Fruit fly (Drosophila melanogaster) whole organism, embryonic: ENCODE measurements around the gene Ada1-2.

Source experiments
- Atf-2 ChIP-seq: fragments of 200-800 bp; sonication (Bioruptor generic); optimal IDR thresholded peaks from 2 replicates; lab custom pipeline; 2016; ENCODE audit warnings: missing biosample characterization, missing genetic modification characterization
- Bteb2 ChIP-seq: fragments of 200-800 bp; sonication (Bioruptor generic); optimal IDR thresholded peaks from 2 replicates; lab custom pipeline; 2016; ENCODE audit warnings: missing biosample characterization, missing genetic modification characterization
- CG11398 ChIP-seq: fragments of 200-800 bp; sonication (Bioruptor generic); optimal IDR thresholded peaks from 2 replicates; lab custom pipeline; 2016; ENCODE audit warnings: missing biosample characterization, missing genetic modification characterization
- CG12155 ChIP-seq: fragments of 200-800 bp; sonication (Bioruptor generic); optimal IDR thresholded peaks from 3 replicates; lab custom pipeline; 2016; ENCODE audit warnings: missing biosample characterization, missing genetic modification characterization
- CG12236 ChIP-seq: fragments of 200-800 bp; sonication (Bioruptor generic); optimal IDR thresholded peaks from 2 replicates; lab custom pipeline; 2016; ENCODE audit warnings: missing biosample characterization, missing genetic modification characterization
- CG16813 ChIP-seq: fragments of 200-800 bp; sonication (Bioruptor generic); IDR thresholded peaks from 3 replicates; pipeline ENCODE4 v1.3.6; 2022; ENCODE audit warnings: missing biosample characterization, missing genetic modification characterization; ENCODE audit not compliant: partially characterized antibody
- CG1832 ChIP-seq: fragments of 200-800 bp; sonication (Bioruptor generic); optimal IDR thresholded peaks from 2 replicates; lab custom pipeline; 2017; ENCODE audit warnings: missing biosample characterization, mild to moderate bottlenecking, missing genetic modification characterization, inconsistent platforms
- CG2120 ChIP-seq: fragments of 200-800 bp; sonication (Bioruptor generic); optimal IDR thresholded peaks from 3 replicates; lab custom pipeline; 2016; ENCODE audit warnings: missing biosample characterization, missing genetic modification characterization
- CG2202 ChIP-seq: fragments of 200-800 bp; sonication (Bioruptor generic); optimal IDR thresholded peaks from 2 replicates; lab custom pipeline; 2018; ENCODE audit warnings: missing biosample characterization, mild to moderate bottlenecking, missing genetic modification characterization
- CG2875 ChIP-seq: fragments of 200-800 bp; sonication (Bioruptor generic); optimal IDR thresholded peaks from 2 replicates; lab custom pipeline; 2017; ENCODE audit warnings: missing biosample characterization, mild to moderate bottlenecking, missing genetic modification characterization, missing genetic modification reagents
- CG34422 ChIP-seq: fragments of 200-800 bp; sonication (Bioruptor generic); IDR thresholded peaks from 3 replicates; pipeline ENCODE4 v1.3.6; 2022; ENCODE audit warnings: missing biosample characterization, missing genetic modification characterization
- CG3838 ChIP-seq: fragments of 200-800 bp; sonication (Bioruptor generic); optimal IDR thresholded peaks from 3 replicates; lab custom pipeline; 2016; ENCODE audit warnings: missing biosample characterization, missing genetic modification characterization
- CG4820 ChIP-seq: fragments of 200-800 bp; sonication (Bioruptor generic); optimal IDR thresholded peaks from 3 replicates; lab custom pipeline; 2016; ENCODE audit warnings: missing biosample characterization, missing genetic modification characterization
- CG6254 ChIP-seq: fragments of 200-800 bp; sonication (Bioruptor generic); optimal IDR thresholded peaks from 3 replicates; lab custom pipeline; 2017; ENCODE audit warnings: mild to moderate bottlenecking, missing biosample characterization, missing genetic modification reagents, missing genetic modification characterization
- CG7556 ChIP-seq: fragments of 200-800 bp; sonication (Bioruptor generic); optimal IDR thresholded peaks from 2 replicates; lab custom pipeline; 2017; ENCODE audit warnings: missing biosample characterization, mild to moderate bottlenecking, missing genetic modification characterization
- CG7839 ChIP-seq: fragments of 200-800 bp; sonication (Bioruptor generic); optimal IDR thresholded peaks from 3 replicates; lab custom pipeline; 2018; ENCODE audit warnings: missing biosample characterization, mild to moderate bottlenecking, missing genetic modification characterization, moderate library complexity
- CG7928 ChIP-seq: fragments of 200-800 bp; sonication (Bioruptor generic); optimal IDR thresholded peaks from 2 replicates; lab custom pipeline; 2017; ENCODE audit warnings: missing biosample characterization, mild to moderate bottlenecking, missing genetic modification characterization
- CG7963 ChIP-seq: fragments of 200-800 bp; sonication (Bioruptor generic); IDR thresholded peaks from 3 replicates; pipeline ENCODE4 v1.3.6; 2022; ENCODE audit warnings: missing biosample characterization, missing genetic modification characterization; ENCODE audit not compliant: partially characterized antibody
- CG8089 ChIP-seq: fragments of 200-800 bp; sonication (Bioruptor generic); optimal IDR thresholded peaks from 3 replicates; lab custom pipeline; 2016; ENCODE audit warnings: missing biosample characterization, missing genetic modification characterization
- CG9727 ChIP-seq: fragments of 200-800 bp; sonication (Bioruptor generic); optimal IDR thresholded peaks from 3 replicates; lab custom pipeline; 2017; ENCODE audit warnings: missing biosample characterization, mild to moderate bottlenecking, missing genetic modification characterization
- CG9797 ChIP-seq: fragments of 200-800 bp; sonication (Bioruptor generic); optimal IDR thresholded peaks from 3 replicates; lab custom pipeline; 2018; ENCODE audit warnings: missing biosample characterization, mild to moderate bottlenecking, missing genetic modification characterization
- CHES-1-like ChIP-seq: fragments of 200-800 bp; sonication (Bioruptor generic); optimal IDR thresholded peaks from 2 replicates; lab custom pipeline; 2016; ENCODE audit warnings: missing biosample characterization, missing genetic modification characterization
- Drgx ChIP-seq: fragments of 200-800 bp; sonication (Bioruptor generic); IDR thresholded peaks from 2 replicates; pipeline ENCODE4 v1.3.6; 2022; ENCODE audit warnings: missing biosample characterization, missing genetic modification characterization
- Gug ChIP-seq: fragments of 200-800 bp; sonication (Bioruptor generic); IDR thresholded peaks from 4 replicates; pipeline ENCODE4 v1.3.6; 2022; ENCODE audit warnings: missing biosample characterization, missing genetic modification characterization
- HLH54F ChIP-seq: fragments of 200-800 bp; sonication (Bioruptor generic); optimal IDR thresholded peaks from 3 replicates; lab custom pipeline; 2016; ENCODE audit warnings: missing biosample characterization, missing genetic modification characterization
- Hmr ChIP-seq: fragments of 200-800 bp; sonication (Bioruptor generic); optimal IDR thresholded peaks from 3 replicates; lab custom pipeline; 2017; ENCODE audit warnings: mild to moderate bottlenecking, missing biosample characterization, missing genetic modification reagents, missing genetic modification characterization
- Meics ChIP-seq: fragments of 200-800 bp; sonication (Bioruptor generic); optimal IDR thresholded peaks from 2 replicates; lab custom pipeline; 2017; ENCODE audit warnings: missing biosample characterization, mild to moderate bottlenecking, missing genetic modification characterization
- Mes4 ChIP-seq: fragments of 200-800 bp; sonication (Bioruptor generic); optimal IDR thresholded peaks from 2 replicates; lab custom pipeline; 2016; ENCODE audit warnings: missing biosample characterization, missing genetic modification characterization
- NC2β ChIP-seq: fragments of 200-800 bp; sonication (Bioruptor generic); optimal IDR thresholded peaks from 2 replicates; lab custom pipeline; 2016; ENCODE audit warnings: missing biosample characterization, missing genetic modification characterization
- Xbp1 ChIP-seq: fragments of 200-800 bp; sonication (Bioruptor generic); optimal IDR thresholded peaks from 3 replicates; lab custom pipeline; 2016; ENCODE audit warnings: missing biosample characterization, mild to moderate bottlenecking, missing genetic modification characterization
- ash1 ChIP-seq: fragments of 200-800 bp; sonication (Bioruptor generic); optimal IDR thresholded peaks from 2 replicates; lab custom pipeline; 2018; ENCODE audit warnings: missing biosample characterization, mild to moderate bottlenecking, missing genetic modification characterization
- ato ChIP-seq: fragments of 200-800 bp; sonication (Bioruptor generic); IDR thresholded peaks from 2 replicates; pipeline ENCODE4 v1.3.6; 2022; ENCODE audit warnings: missing biosample characterization, missing genetic modification characterization; ENCODE audit not compliant: partially characterized antibody
- bbx ChIP-seq: fragments of 200-800 bp; sonication (Bioruptor generic); IDR thresholded peaks from 2 replicates; pipeline ENCODE4 v1.3.6; 2022; ENCODE audit warnings: missing biosample characterization, missing genetic modification characterization; ENCODE audit not compliant: partially characterized antibody
- bsh ChIP-seq, 2 experiments: fragments of 200-800 bp; sonication (Bioruptor generic); optimal IDR thresholded peaks; 2 replicates each; lab custom pipeline; 2017 to 2018; ENCODE audit warnings: mild to moderate bottlenecking in 2 of 2, missing biosample characterization in 2 of 2, missing genetic modification characterization in 2 of 2, moderate library complexity in 1 of 2
- gem ChIP-seq: fragments of 200-800 bp; sonication (Bioruptor generic); optimal IDR thresholded peaks from 2 replicates; lab custom pipeline; 2019; ENCODE audit warnings: missing biosample characterization, mild to moderate bottlenecking, missing genetic modification characterization, moderate library complexity
- ham ChIP-seq: fragments of 200-800 bp; sonication (Bioruptor generic); IDR thresholded peaks from 2 replicates; pipeline ENCODE4 v1.3.6; 2022; ENCODE audit warnings: missing biosample characterization, missing genetic modification characterization
- her ChIP-seq: fragments of 200-800 bp; sonication (Bioruptor generic); optimal IDR thresholded peaks from 2 replicates; lab custom pipeline; 2016; ENCODE audit warnings: missing biosample characterization, missing genetic modification characterization
- insv ChIP-seq, 2 experiments: fragments of 200-800 bp; sonication (Bioruptor generic); optimal IDR thresholded peaks; 3 replicates each; lab custom pipeline; 2016 to 2018; ENCODE audit warnings: missing biosample characterization in 2 of 2, missing genetic modification characterization in 2 of 2
- jigr1 ChIP-seq: fragments of 200-800 bp; sonication (Bioruptor generic); IDR thresholded peaks from 3 replicates; pipeline ENCODE4 v1.3.6; 2022; ENCODE audit warnings: missing biosample characterization, missing genetic modification characterization
- lilli ChIP-seq: fragments of 200-800 bp; sonication (Bioruptor generic); optimal IDR thresholded peaks from 3 replicates; lab custom pipeline; 2016; ENCODE audit warnings: missing biosample characterization, missing genetic modification characterization
- luna ChIP-seq: fragments of 200-800 bp; sonication (Bioruptor generic); optimal IDR thresholded peaks from 2 replicates; lab custom pipeline; 2016; ENCODE audit warnings: missing biosample characterization, missing genetic modification characterization
- org-1 ChIP-seq: fragments of 200-800 bp; sonication (Bioruptor generic); optimal IDR thresholded peaks from 2 replicates; lab custom pipeline; 2017; ENCODE audit warnings: missing biosample characterization, missing genetic modification characterization
- pum ChIP-seq: fragments of 200-800 bp; sonication (Bioruptor generic); optimal IDR thresholded peaks from 2 replicates; lab custom pipeline; 2016; ENCODE audit warnings: missing biosample characterization, missing genetic modification characterization
- pzg ChIP-seq: fragments of 200-800 bp; sonication (Bioruptor generic); optimal IDR thresholded peaks from 3 replicates; lab custom pipeline; 2018; ENCODE audit warnings: missing biosample characterization, mild to moderate bottlenecking, missing genetic modification characterization, moderate library complexity
- row ChIP-seq: fragments of 200-800 bp; sonication (Bioruptor generic); IDR thresholded peaks from 3 replicates; pipeline ENCODE4 v1.3.6; 2022; ENCODE audit warnings: missing biosample characterization, missing genetic modification characterization
- sima ChIP-seq: fragments of 200-800 bp; sonication (Bioruptor generic); optimal IDR thresholded peaks from 2 replicates; lab custom pipeline; 2016; ENCODE audit warnings: missing biosample characterization, missing genetic modification characterization
- slbo ChIP-seq: fragments of 200-800 bp; sonication (Bioruptor generic); IDR thresholded peaks from 2 replicates; pipeline ENCODE4 v1.3.6; 2022; ENCODE audit warnings: missing biosample characterization, missing genetic modification characterization
- so ChIP-seq: fragments of 200-800 bp; sonication (Bioruptor generic); IDR thresholded peaks from 3 replicates; pipeline ENCODE4 v1.3.6; 2022; ENCODE audit warnings: missing biosample characterization, missing genetic modification characterization
- tx ChIP-seq: fragments of 200-800 bp; sonication (Bioruptor generic); optimal IDR thresholded peaks from 2 replicates; lab custom pipeline; 2016; ENCODE audit warnings: missing biosample characterization, missing genetic modification characterization

The Ada1-2 gene

dm6 chr2L:12011682-12012655, 19.3 kb downstream of the Ada1-2 start (continued):
- TF ChIP-seq HLH54F (GFP tag; lab: Kevin White, UChicago) = peak; percentile 81
- TF ChIP-seq CG3838 (GFP tag; lab: Kevin White, UChicago) = peak; percentile 46
- TF ChIP-seq lilli (GFP tag; lab: Kevin White, UChicago) = peak; percentile 86
- TF ChIP-seq luna (GFP tag; lab: Kevin White, UChicago) = no peak
- TF ChIP-seq CG7963 (GFP tag; lab: Robert Waterston, UW) = no peak
- TF ChIP-seq CG16813 (GFP tag; lab: Robert Waterston, UW) = no peak
- peak in 1 of 2 experiments; percentile 60 for TF ChIP-seq insv (GFP tag; optimal IDR thresholded peaks at IDR 0.05; lab: Kevin White, UChicago)
- peak; percentile 91 for TF ChIP-seq Gug (GFP tag; lab: Robert Waterston, UW)
- no peak for TF ChIP-seq row (GFP tag; lab: Robert Waterston, UW)
- peak; percentile 57 for TF ChIP-seq Atf-2 (GFP tag; lab: Kevin White, UChicago)
- peak; percentile 92 for TF ChIP-seq Hmr
- peak; percentile 70 for TF ChIP-seq CG12155
- peak; percentile 67 for TF ChIP-seq pzg (GFP tag; lab: Kevin White, UChicago)
- peak; percentile 81 for TF ChIP-seq CG7556 (GFP tag; lab: Kevin White, UChicago)
- peak; percentile 57 for TF ChIP-seq CG11398 (GFP tag; lab: Kevin White, UChicago)
- TF ChIP-seq pum (GFP tag; lab: Kevin White, UChicago) = peak; percentile 59
- peak; percentile 83 for TF ChIP-seq ash1 (GFP tag; lab: Kevin White, UChicago)
- TF ChIP-seq CG4820 (GFP tag; lab: Kevin White, UChicago) = peak; percentile 54
- peak; percentile 88 for TF ChIP-seq CG2120 (GFP tag; lab: Kevin White, UChicago)
- no peak for TF ChIP-seq sima (GFP tag; lab: Kevin White, UChicago)
- no peak for TF ChIP-seq so
- peak; percentile 62 for TF ChIP-seq CG9727 (GFP tag; lab: Kevin White, UChicago)
- peak; percentile 54 for TF ChIP-seq Mes4 (GFP tag; lab: Kevin White, UChicago)
- peak; percentile 71 for TF ChIP-seq tx
- peak; percentile 70 for TF ChIP-seq NC2β (GFP tag; lab: Kevin White, UChicago)
- TF ChIP-seq org-1 (GFP tag; lab: Kevin White, UChicago) = peak; percentile 50
- TF ChIP-seq ham (GFP tag; lab: Robert Waterston, UW) = no peak
- peak; percentile 44 for TF ChIP-seq CG1832 (GFP tag; lab: Kevin White, UChicago)
- peak; percentile 56 for TF ChIP-seq CG8089
- no peak for TF ChIP-seq ato
- no peak for TF ChIP-seq CG7928 (GFP tag; lab: Kevin White, UChicago)
- TF ChIP-seq gem = peak; percentile 65
- TF ChIP-seq slbo (GFP tag; lab: Robert Waterston, UW) = no peak
- peak; percentile 91 for TF ChIP-seq CHES-1-like (GFP tag; lab: Kevin White, UChicago)
- no peak for TF ChIP-seq CG34422
- no peak for TF ChIP-seq jigr1
- peak; percentile 83 for TF ChIP-seq Meics
- TF ChIP-seq CG6254 (GFP tag; lab: Kevin White, UChicago) = peak; percentile 59
- TF ChIP-seq CG9797 (GFP tag; lab: Kevin White, UChicago) = peak; percentile 22
- no peak for TF ChIP-seq Drgx (GFP tag; lab: Robert Waterston, UW)
- peak; percentile 60 for TF ChIP-seq CG7839 (tag; lab: Kevin White, UChicago)
- TF ChIP-seq Bteb2 (GFP tag; lab: Kevin White, UChicago) = peak; percentile 0
- TF ChIP-seq CG12236 (GFP tag; lab: Kevin White, UChicago) = peak; percentile 4
- no peak for TF ChIP-seq bbx (GFP tag; lab: Robert Waterston, UW)
- TF ChIP-seq CG2202 (tag; lab: Kevin White, UChicago) = peak; percentile 24
- peak; percentile 85 for TF ChIP-seq her (GFP tag; lab: Kevin White, UChicago)
- peak; percentile 77 for TF ChIP-seq Xbp1 (GFP tag; lab: Kevin White, UChicago)
- peak; percentile 28 for TF ChIP-seq CG2875
- TF ChIP-seq bsh (GFP tag; optimal IDR thresholded peaks at IDR 0.05; lab: Kevin White, UChicago) = peak; percentile 26 to 63
